Fruit fly (Drosophila melanogaster) whole organism, wandering third instar larva: ENCODE data around the gene Trpml.
A peak's percentile ranks its signal among the peaks of the same experiment; 100 is the strongest.

ENCODE experiments used
- Abd-B ChIP-seq: fragments of >200 bp; optimal IDR thresholded peaks from 2 replicates; lab custom pipeline; 2017; ENCODE audit warnings: missing biosample characterization, missing genetic modification characterization
- Dif ChIP-seq: fragments of 200-275, 200-300 bp; sonication (Bioruptor generic); optimal IDR thresholded peaks from 2 replicates; lab custom pipeline; 2018; ENCODE audit warnings: missing biosample characterization, missing genetic modification characterization; ENCODE audit not compliant: partially characterized antibody
- Myc ChIP-seq: fragments of >200 bp; optimal IDR thresholded peaks from 2 replicates; lab custom pipeline; 2017
- brk ChIP-seq: fragments of 200-800 bp; sonication (Bioruptor generic); optimal IDR thresholded peaks from 2 replicates; lab custom pipeline; 2016; ENCODE audit warnings: missing biosample characterization, mild to moderate bottlenecking, missing genetic modification characterization
- h ChIP-seq: fragments of 200-800 bp; sonication (Bioruptor generic); optimal IDR thresholded peaks from 3 replicates; lab custom pipeline; 2016; ENCODE audit warnings: missing biosample characterization, mild to moderate bottlenecking, missing genetic modification characterization
- psq ChIP-seq: fragments of 200-800 bp; sonication (Bioruptor generic); optimal IDR thresholded peaks from 3 replicates; lab custom pipeline; 2017; ENCODE audit warnings: missing biosample characterization, mild to moderate bottlenecking, missing genetic modification characterization, moderate library complexity

dm6 chr3L:19676050-19676449, 42.1 kb downstream of the Trpml start:
- peak; percentile 56 for TF ChIP-seq h (GFP tag; lab: Kevin White, UChicago)
- peak; percentile 12 for TF ChIP-seq psq
- no peak for TF ChIP-seq Dif (GFP tag; lab: Kevin White, UChicago)
- TF ChIP-seq Myc (lab: Kevin White, UChicago) = no peak
- no peak for TF ChIP-seq Abd-B (GFP tag; lab: Kevin White, UChicago)
- TF ChIP-seq brk (GFP tag; lab: Kevin White, UChicago) = no peak
